Fruit fly (Drosophila melanogaster): ENCODE results near the gene Exo84.

The Exo84 gene

dm6 chr3R:26052150-26052908 is at the start of gene Exo84, which contains the start of gene Vps2 (continued):
- no peak for TF ChIP-seq CG31441 (GFP tag; IDR thresholded peaks at IDR 0.05)
- TF ChIP-seq disco-r (GFP tag; optimal IDR thresholded peaks at IDR 0.05), result no peak
- TF ChIP-seq Hr3 (GFP tag; optimal IDR thresholded peaks at IDR 0.05), result peak; percentile 65
- TF ChIP-seq CG17361 (GFP tag; IDR thresholded peaks at IDR 0.05), result peak; percentile 90
- TF ChIP-seq CG6689 (GFP tag; IDR thresholded peaks at IDR 0.05), result peak; percentile 97
- no peak for TF ChIP-seq hth (optimal IDR thresholded peaks at IDR 0.05)
- no peak for TF ChIP-seq tna (GFP tag; IDR thresholded peaks at IDR 0.05; ENCODE audit: partially characterized antibody)
- no peak for TF ChIP-seq tio (GFP tag; optimal IDR thresholded peaks at IDR 0.05)
- peak; percentile 62 for TF ChIP-seq tin (GFP tag; optimal IDR thresholded peaks at IDR 0.05)
- TF ChIP-seq Opbp (GFP tag; IDR thresholded peaks at IDR 0.05; ENCODE audit: partially characterized antibody), result no peak
- peak; percentile 1 for TF ChIP-seq maf-S (GFP tag; optimal IDR thresholded peaks at IDR 0.05)
- TF ChIP-seq Xbp1 (GFP tag; optimal IDR thresholded peaks at IDR 0.05), result peak; percentile 55
- no peak for TF ChIP-seq crc (GFP tag; optimal IDR thresholded peaks at IDR 0.05)
- TF ChIP-seq gce (GFP tag; IDR thresholded peaks at IDR 0.05), result no peak
- peak; percentile 30; the same call in 1 of the 3 replicates for TF ChIP-seq tgo (GFP tag; IDR thresholded peaks at IDR 0.05)
- TF ChIP-seq CG8765 (GFP tag; IDR thresholded peaks at IDR 0.05), result no peak
- TF ChIP-seq CG17186 (GFP tag; optimal IDR thresholded peaks at IDR 0.05), result no peak
- peak; percentile 30 to 93 for TF ChIP-seq insv (GFP tag; optimal IDR thresholded peaks at IDR 0.05)
- TF ChIP-seq CG7963 (GFP tag; IDR thresholded peaks at IDR 0.05; ENCODE audit: partially characterized antibody), result no peak
- TF ChIP-seq rib (GFP tag; IDR thresholded peaks at IDR 0.05), result no peak
- TF ChIP-seq crol (GFP tag; IDR thresholded peaks at IDR 0.05), result no peak
- TF ChIP-seq CG15601 (tag; optimal IDR thresholded peaks at IDR 0.05), result no peak
- TF ChIP-seq Trl (optimal IDR thresholded peaks at IDR 0.05), result no peak
- no peak for TF ChIP-seq Trl (GFP tag; optimal IDR thresholded peaks at IDR 0.05)
- TF ChIP-seq wek (GFP tag; optimal IDR thresholded peaks at IDR 0.05), result no peak
- no peak for TF ChIP-seq gcm (GFP tag; optimal IDR thresholded peaks at IDR 0.05)
- TF ChIP-seq Vsx1 (GFP tag; optimal IDR thresholded peaks at IDR 0.05), result no peak
- TF ChIP-seq CG2889 (GFP tag; IDR thresholded peaks at IDR 0.05), result no peak
- TF ChIP-seq Nf-YA (GFP tag; IDR thresholded peaks at IDR 0.05), result no peak
- no peak for TF ChIP-seq CG4707 (GFP tag; optimal IDR thresholded peaks at IDR 0.05)
- peak; percentile 29 for TF ChIP-seq fd3F (GFP tag; optimal IDR thresholded peaks at IDR 0.05)
- TF ChIP-seq ssp (GFP tag; IDR thresholded peaks at IDR 0.05), result peak; percentile 86
- no peak for TF ChIP-seq toy (GFP tag; IDR thresholded peaks at IDR 0.05)
- no peak for TF ChIP-seq CG4282 (GFP tag; optimal IDR thresholded peaks at IDR 0.05)
- TF ChIP-seq CG15011 (GFP tag; optimal IDR thresholded peaks at IDR 0.05), result no peak
- peak; percentile 24 for TF ChIP-seq CG1603 (tag; optimal IDR thresholded peaks at IDR 0.05)
- peak; percentile 37 for TF ChIP-seq Hmx (GFP tag; optimal IDR thresholded peaks at IDR 0.05)
- no peak for TF ChIP-seq bigmax (GFP tag; optimal IDR thresholded peaks at IDR 0.05)
- TF ChIP-seq hb (GFP tag; IDR thresholded peaks at IDR 0.05; ENCODE audit: partially characterized antibody), result no peak
- peak; percentile 47 for TF ChIP-seq CG30431 (GFP tag; optimal IDR thresholded peaks at IDR 0.05)
- peak; percentile 56 for TF ChIP-seq Hsf (GFP tag; optimal IDR thresholded peaks at IDR 0.05)
- TF ChIP-seq bcd (GFP tag; optimal IDR thresholded peaks at IDR 0.05), result peak; percentile 70
- TF ChIP-seq ewg (GFP tag; optimal IDR thresholded peaks at IDR 0.05), result no peak
- TF ChIP-seq crp (GFP tag; optimal IDR thresholded peaks at IDR 0.05), result peak in 1 of 2 experiments; percentile 79
- TF ChIP-seq CG13424 (tag; optimal IDR thresholded peaks at IDR 0.05), result peak; percentile 66
- TF ChIP-seq dmrt99B (tag; optimal IDR thresholded peaks at IDR 0.05), result no peak
- TF ChIP-seq CG15514 (GFP tag; optimal IDR thresholded peaks at IDR 0.05), result no peak
- TF ChIP-seq amos (GFP tag; IDR thresholded peaks at IDR 0.05; ENCODE audit: partially characterized antibody), result 0 out of 2 replicates have a peak, but pooled peaks have one; percentile 32
- no peak for TF ChIP-seq lov (optimal IDR thresholded peaks at IDR 0.05)
- no peak for TF ChIP-seq lov (GFP tag; IDR thresholded peaks at IDR 0.05)

Data from whole organism, embryonic.